Worm (Caenorhabditis elegans): Measurements from ENCODE around the gene Y49E10.10.

DNA sequence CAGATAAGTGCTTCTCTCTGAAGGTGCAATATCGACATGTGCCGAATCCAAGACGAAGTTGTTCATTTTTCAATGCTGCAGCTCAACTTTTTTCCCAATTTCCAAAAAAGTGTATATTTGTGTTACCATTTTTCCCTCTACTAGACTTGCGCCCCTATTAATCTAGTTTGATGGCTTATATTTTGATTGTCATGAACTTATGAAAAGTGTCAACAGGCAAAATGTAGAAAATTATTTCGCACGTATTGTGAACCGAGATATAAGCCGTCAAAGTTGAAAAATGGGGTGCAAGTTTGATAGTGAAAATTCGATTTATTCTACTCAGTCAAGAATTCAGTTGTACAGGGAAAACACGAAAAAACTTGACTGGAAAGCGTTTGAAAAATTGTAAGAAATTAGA lies 36.8 kb upstream of the Y49E10.10 start, which contains the start of gene Y75B8A.32:
- no peak for TF ChIP-seq ceh-36 (tag; optimal IDR thresholded peaks at IDR 0.05)
- TF ChIP-seq ama-1 (optimal IDR thresholded peaks at IDR 0.05) = no peak
- TF ChIP-seq pes-1 (GFP tag; IDR thresholded peaks at IDR 0.05) = no peak
- no peak for TF ChIP-seq tbx-11 (GFP tag; IDR thresholded peaks at IDR 0.05)
- TF ChIP-seq hnd-1 (tag; optimal IDR thresholded peaks at IDR 0.05) = no peak
